Worm (Caenorhabditis elegans): ENCODE measurements around the gene rps-24.

The rps-24 gene

ce11 chrIV:393409-393930 lies 7.8 kb downstream of the rps-24 start, which contains the start of the genes T07A9.15 and nog-1:
T07A9.15 (minus strand) TSS chrIV:393546.
nog-1 (plus strand) TSS chrIV:393880.
- TF ChIP-seq med-1 (GFP tag; optimal IDR thresholded peaks at IDR 0.05; ENCODE audit: insufficient read depth) (no peak), ztf-23 (GFP tag; IDR thresholded peaks at IDR 0.05) (peak; percentile 27; the same call in 1 of the 2 replicates), ref-1 (GFP tag; conservative IDR thresholded peaks at IDR 0.05) (no peak), flt-1 (GFP tag; IDR thresholded peaks at IDR 0.05) (0 out of 2 replicates have a peak, but pooled peaks have one; percentile 57)

DNA sequence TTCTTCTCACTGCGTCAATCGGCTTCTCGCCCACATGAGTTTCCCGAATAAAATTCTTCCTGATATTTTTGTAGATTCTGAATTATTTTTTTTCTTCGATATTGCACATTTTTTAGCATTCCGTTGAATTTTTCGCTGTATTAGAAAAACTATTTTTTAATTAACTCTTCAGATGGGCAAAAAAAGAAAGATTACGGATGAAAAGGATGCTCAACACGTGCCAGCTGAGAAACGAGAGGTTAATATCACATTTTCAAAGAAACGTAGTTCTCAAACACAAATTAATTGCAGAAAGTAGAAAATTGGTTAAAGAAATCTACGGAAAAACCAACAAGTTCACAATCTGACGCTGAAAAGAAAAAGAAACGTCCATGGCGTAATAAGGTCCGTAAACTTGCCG lies 10.7 kb downstream of the rps-24 start, which contains the start of gene rrp-8:
Gene rrp-8 (plus strand): TSS at position 173 of the 400 bp plus-strand sequence.
- TF ChIP-seq flt-1 (GFP tag; IDR thresholded peaks at IDR 0.05) (no peak), T22C8.4 (GFP tag; IDR thresholded peaks at IDR 0.05) (no peak)

- TF ChIP-seq ref-1 (GFP tag; conservative IDR thresholded peaks at IDR 0.05) (no peak), klf-2 (GFP tag; conservative IDR thresholded peaks at IDR 0.05) (no peak), med-1 (GFP tag; optimal IDR thresholded peaks at IDR 0.05; ENCODE audit: insufficient read depth) (no peak), ztf-29 (GFP tag; IDR thresholded peaks at IDR 0.05) (no peak), tab-1 (GFP tag; IDR thresholded peaks at IDR 0.05) (no peak), ztf-23 (GFP tag; IDR thresholded peaks at IDR 0.05) (no peak), T22C8.4 (GFP tag; IDR thresholded peaks at IDR 0.05) (no peak), flt-1 (GFP tag; IDR thresholded peaks at IDR 0.05) (no peak), cog-1 (tag; optimal IDR thresholded peaks at IDR 0.05) (no peak)
Measured at ce11 chrIV:401395-401794, 15.7 kb downstream of the rps-24 start, which contains the start of gene gpa-4. gpa-4 (plus strand) TSS chrIV:401695.

- no peak for TF ChIP-seq med-1 (GFP tag; optimal IDR thresholded peaks at IDR 0.05; ENCODE audit: insufficient read depth)
- TF ChIP-seq ztf-23 (GFP tag; IDR thresholded peaks at IDR 0.05): no peak
- TF ChIP-seq flt-1 (GFP tag; IDR thresholded peaks at IDR 0.05): no peak
- no peak for TF ChIP-seq ztf-29 (GFP tag; IDR thresholded peaks at IDR 0.05)
- no peak for TF ChIP-seq tab-1 (GFP tag; IDR thresholded peaks at IDR 0.05)
Measured at ce11 chrIV:408892-409291, 23.2 kb downstream of the rps-24 start.

DNA sequence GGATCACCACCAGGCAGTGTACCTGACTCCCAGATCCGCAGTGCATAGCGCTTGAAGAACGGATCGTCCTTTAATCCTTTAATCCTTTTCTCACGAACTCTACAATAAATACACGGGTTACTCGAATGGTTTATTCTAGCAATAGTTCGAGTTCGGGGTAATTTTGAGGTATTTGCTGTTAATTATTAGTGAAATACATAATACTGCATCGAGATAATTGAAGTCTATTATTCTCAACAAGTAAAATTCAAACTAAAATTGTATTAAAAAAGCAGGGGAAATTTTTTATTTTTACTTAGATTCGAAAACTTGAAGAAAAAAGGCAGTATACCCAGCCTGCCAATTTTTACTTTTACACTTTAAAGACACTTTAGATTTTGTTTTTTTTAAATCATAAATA lies 24.2 kb downstream of the rps-24 start, which contains the start of gene kgb-1:
Gene kgb-1 (minus strand): TSS at position 101 of the 400 bp plus-strand sequence.
- TF ChIP-seq ztf-29 (GFP tag; IDR thresholded peaks at IDR 0.05) (no peak), cog-1 (tag; optimal IDR thresholded peaks at IDR 0.05) (no peak), klf-2 (GFP tag; conservative IDR thresholded peaks at IDR 0.05) (no peak), ztf-23 (GFP tag; IDR thresholded peaks at IDR 0.05) (no peak), T22C8.4 (GFP tag; IDR thresholded peaks at IDR 0.05) (no peak), flt-1 (GFP tag; IDR thresholded peaks at IDR 0.05) (no peak), ref-1 (GFP tag; conservative IDR thresholded peaks at IDR 0.05) (no peak), tab-1 (GFP tag; IDR thresholded peaks at IDR 0.05) (no peak), med-1 (GFP tag; optimal IDR thresholded peaks at IDR 0.05; ENCODE audit: insufficient read depth) (no peak)

ce11 chrIV:410420-410891 lies 24.8 kb downstream of the rps-24 start, which contains the start of gene T07A9.12:
T07A9.12 (plus strand) TSS chrIV:410867.
- TF ChIP-seq T22C8.4 (GFP tag; IDR thresholded peaks at IDR 0.05) (no peak), tab-1 (GFP tag; IDR thresholded peaks at IDR 0.05) (no peak), ztf-29 (GFP tag; IDR thresholded peaks at IDR 0.05) (peak; percentile 54; the same call in 1 of the 2 replicates), med-1 (GFP tag; optimal IDR thresholded peaks at IDR 0.05; ENCODE audit: insufficient read depth) (no peak), ztf-23 (GFP tag; IDR thresholded peaks at IDR 0.05) (no peak), flt-1 (GFP tag; IDR thresholded peaks at IDR 0.05) (0 out of 2 replicates have a peak, but pooled peaks have one; percentile 39), klf-2 (GFP tag; conservative IDR thresholded peaks at IDR 0.05) (no peak), cog-1 (tag; optimal IDR thresholded peaks at IDR 0.05) (peak; percentile 77), ref-1 (GFP tag; conservative IDR thresholded peaks at IDR 0.05) (no peak)

- no peak for TF ChIP-seq ztf-23 (GFP tag; IDR thresholded peaks at IDR 0.05)
- peak; percentile 46; the same call in 1 of the 2 replicates for TF ChIP-seq T22C8.4 (GFP tag; IDR thresholded peaks at IDR 0.05)
- no peak for TF ChIP-seq cog-1 (tag; optimal IDR thresholded peaks at IDR 0.05)
Measured at ce11 chrIV:419674-420073, 34.0 kb downstream of the rps-24 start, which contains the start of gene eri-1. eri-1 (minus strand) TSS chrIV:419958.

ce11 chrIV:420686-421085 lies 35.0 kb downstream of the rps-24 start:
- no peak for TF ChIP-seq T22C8.4 (GFP tag; IDR thresholded peaks at IDR 0.05)

ce11 chrIV:422112-422511 lies 36.4 kb downstream of the rps-24 start:
- no peak for TF ChIP-seq med-1 (GFP tag; optimal IDR thresholded peaks at IDR 0.05; ENCODE audit: insufficient read depth)
- TF ChIP-seq klf-2 (GFP tag; conservative IDR thresholded peaks at IDR 0.05): no peak
- no peak for TF ChIP-seq ztf-29 (GFP tag; IDR thresholded peaks at IDR 0.05)
- TF ChIP-seq T22C8.4 (GFP tag; IDR thresholded peaks at IDR 0.05): no peak

DNA sequence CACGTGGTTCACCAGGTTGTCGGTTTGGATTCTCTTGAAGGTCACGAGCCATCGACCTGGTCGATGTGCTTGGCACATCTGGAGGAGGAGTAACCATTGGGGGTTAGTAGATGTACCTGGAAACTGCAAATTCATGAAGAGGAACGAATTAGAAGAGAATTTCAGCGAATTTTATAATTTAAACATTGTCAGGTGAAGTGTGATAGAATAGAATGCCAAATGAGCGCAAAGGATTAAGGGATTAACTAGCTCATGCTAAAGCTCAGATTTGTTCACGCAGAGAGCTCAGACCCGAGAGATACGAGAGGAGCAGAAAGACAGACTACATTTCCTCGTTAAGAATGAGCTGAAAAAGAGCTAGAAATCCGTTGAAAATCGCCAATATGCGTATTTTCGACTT lies 39.4 kb downstream of the rps-24 start, which contains the start of gene daf-18:
Gene daf-18 (minus strand): TSS at position 126 of the 400 bp plus-strand sequence.
- TF ChIP-seq ref-1 (GFP tag; conservative IDR thresholded peaks at IDR 0.05) (no peak), med-1 (GFP tag; optimal IDR thresholded peaks at IDR 0.05; ENCODE audit: insufficient read depth) (no peak), flt-1 (GFP tag; IDR thresholded peaks at IDR 0.05) (no peak), T22C8.4 (GFP tag; IDR thresholded peaks at IDR 0.05) (no peak), cog-1 (tag; optimal IDR thresholded peaks at IDR 0.05) (no peak), ztf-29 (GFP tag; IDR thresholded peaks at IDR 0.05) (no peak), klf-2 (GFP tag; conservative IDR thresholded peaks at IDR 0.05) (no peak), tab-1 (GFP tag; IDR thresholded peaks at IDR 0.05) (no peak), ztf-23 (GFP tag; IDR thresholded peaks at IDR 0.05) (no peak)
